Worm (Caenorhabditis elegans): ENCODE data around the gene F56B6.6.

F56B6.6 gene

ce11 chrX:3563903-3564302 is 31.1 kb upstream of the F56B6.6 start, which contains the start of gene vit-4:
TSS of gene vit-4 (minus strand) at chrX:3563965.
- TF ChIP-seq ceh-48 (tag; optimal IDR thresholded peaks at IDR 0.05): no peak
- no peak for TF ChIP-seq tbx-2 (tag; optimal IDR thresholded peaks at IDR 0.05)
- TF ChIP-seq nhr-232 (tag; optimal IDR thresholded peaks at IDR 0.05): no peak
- TF ChIP-seq ztf-16 (tag; optimal IDR thresholded peaks at IDR 0.05): no peak
- no peak for TF ChIP-seq fax-1 (tag; optimal IDR thresholded peaks at IDR 0.05)
- no peak for TF ChIP-seq T23F11.4 (GFP tag; optimal IDR thresholded peaks at IDR 0.05)
- TF ChIP-seq pag-3 (tag; optimal IDR thresholded peaks at IDR 0.05; ENCODE audit: borderline replicate concordance): no peak
- no peak for TF ChIP-seq F13H6.1 (tag; optimal IDR thresholded peaks at IDR 0.05)
- no peak for TF ChIP-seq madf-2 (tag; optimal IDR thresholded peaks at IDR 0.05)
- TF ChIP-seq hlh-6 (tag; optimal IDR thresholded peaks at IDR 0.05): no peak
- TF ChIP-seq ceh-34 (tag; optimal IDR thresholded peaks at IDR 0.05): no peak

- TF ChIP-seq tbx-7 (tag; optimal IDR thresholded peaks at IDR 0.05): no peak
- TF ChIP-seq T23F11.4 (GFP tag; optimal IDR thresholded peaks at IDR 0.05): no peak
- no peak for TF ChIP-seq fkh-6 (tag; optimal IDR thresholded peaks at IDR 0.05)
- TF ChIP-seq che-1 (tag; optimal IDR thresholded peaks at IDR 0.05): no peak
- TF ChIP-seq ceh-22 (tag; optimal IDR thresholded peaks at IDR 0.05): no peak
- TF ChIP-seq syd-9 (tag; optimal IDR thresholded peaks at IDR 0.05): no peak
- no peak for TF ChIP-seq K02D7.2 (tag; optimal IDR thresholded peaks at IDR 0.05)
- TF ChIP-seq unc-86 (tag; optimal IDR thresholded peaks at IDR 0.05): no peak
- no peak for TF ChIP-seq F13H6.1 (tag; optimal IDR thresholded peaks at IDR 0.05)
- TF ChIP-seq madf-2 (tag; optimal IDR thresholded peaks at IDR 0.05): no peak
- no peak for TF ChIP-seq pqm-1 (tag; optimal IDR thresholded peaks at IDR 0.05)
- no peak for TF ChIP-seq mec-3 (tag; optimal IDR thresholded peaks at IDR 0.05; ENCODE audit: borderline replicate concordance)
- TF ChIP-seq ceh-18 (tag; optimal IDR thresholded peaks at IDR 0.05): no peak
- TF ChIP-seq C38D4.7 (GFP tag; optimal IDR thresholded peaks at IDR 0.05): no peak
- no peak for TF ChIP-seq dve-1 (tag; optimal IDR thresholded peaks at IDR 0.05)
These were observed 23.1 kb upstream of the F56B6.6 start for ce11 chrX:3555930-3556329.

- no peak for TF ChIP-seq ceh-45 (GFP tag; IDR thresholded peaks at IDR 0.05)
- TF ChIP-seq hlh-15 (tag; optimal IDR thresholded peaks at IDR 0.05): no peak
- TF ChIP-seq eyg-1 (tag; optimal IDR thresholded peaks at IDR 0.05): no peak
- TF ChIP-seq fkh-10 (GFP tag; optimal IDR thresholded peaks at IDR 0.05): no peak
- TF ChIP-seq dve-1 (tag; optimal IDR thresholded peaks at IDR 0.05): no peak
- no peak for TF ChIP-seq pha-2 (tag; optimal IDR thresholded peaks at IDR 0.05)
These were observed 21.3 kb upstream of the F56B6.6 start for ce11 chrX:3554117-3554516.

ce11 chrX:3553687-3554086 is 20.9 kb upstream of the F56B6.6 start:
- TF ChIP-seq mec-3 (tag; optimal IDR thresholded peaks at IDR 0.05; ENCODE audit: borderline replicate concordance) (no peak), ceh-19 (GFP tag; optimal IDR thresholded peaks at IDR 0.05) (no peak), pax-1 (tag; optimal IDR thresholded peaks at IDR 0.05) (no peak), tbx-7 (tag; optimal IDR thresholded peaks at IDR 0.05) (no peak), elt-4 (tag; optimal IDR thresholded peaks at IDR 0.05) (no peak), pqm-1 (tag; optimal IDR thresholded peaks at IDR 0.05) (no peak), ztf-16 (tag; optimal IDR thresholded peaks at IDR 0.05) (no peak), elt-2 (tag; optimal IDR thresholded peaks at IDR 0.05) (no peak)

ce11 chrX:3552948-3553347 is 20.1 kb upstream of the F56B6.6 start:
- TF ChIP-seq che-1 (tag; optimal IDR thresholded peaks at IDR 0.05) (no peak), nhr-232 (tag; optimal IDR thresholded peaks at IDR 0.05) (no peak), ets-4 (tag; optimal IDR thresholded peaks at IDR 0.05) (no peak), ref-2 (tag; optimal IDR thresholded peaks at IDR 0.05) (no peak), nfya-1 (tag; optimal IDR thresholded peaks at IDR 0.05) (no peak), mec-3 (tag; optimal IDR thresholded peaks at IDR 0.05; ENCODE audit: borderline replicate concordance) (no peak)
